Worm (Caenorhabditis elegans): ENCODE measurements around the gene coq-2.
"Not testable (repeated sequence)": the region's sequence is repeated elsewhere in the genome, so short reads cannot be mapped to it uniquely, and the experiment has no call there.

coq-2 gene

DNA sequence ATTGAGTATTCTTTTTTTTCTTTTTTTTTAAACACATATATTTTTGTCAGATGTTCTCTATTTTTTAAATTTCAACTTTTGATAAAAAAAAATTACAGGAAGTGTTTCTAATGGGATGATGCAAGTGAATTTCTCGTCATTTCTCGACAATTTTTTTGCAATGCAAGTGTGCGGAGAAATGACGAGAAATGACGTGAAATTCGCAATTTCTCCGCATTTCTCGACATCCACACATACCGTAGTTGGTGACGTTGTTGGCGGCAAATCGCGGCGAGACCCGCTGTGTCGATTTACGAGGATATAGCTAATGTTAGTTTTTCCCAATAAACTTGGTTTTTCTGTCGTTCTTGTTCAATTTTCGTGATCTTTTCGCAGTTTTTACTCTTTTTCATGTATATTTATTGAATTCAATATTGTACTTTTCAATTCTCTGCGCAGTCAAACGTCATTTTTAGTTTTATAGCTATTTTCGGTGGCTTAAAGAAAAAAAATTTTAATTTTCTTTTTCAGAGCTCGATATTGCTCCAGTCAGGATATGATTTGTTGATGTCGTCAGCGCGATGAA is 46.3 kb downstream of the coq-2 start, which contains the start of gene F31E3.6:
Gene F31E3.6 (plus strand): TSS at position 93 of the 565 bp plus-strand sequence.
- not testable (repeated sequence) for TF ChIP-seq dao-5, him-1, W03F9.2 (tag; optimal IDR thresholded peaks at IDR 0.05)

DNA sequence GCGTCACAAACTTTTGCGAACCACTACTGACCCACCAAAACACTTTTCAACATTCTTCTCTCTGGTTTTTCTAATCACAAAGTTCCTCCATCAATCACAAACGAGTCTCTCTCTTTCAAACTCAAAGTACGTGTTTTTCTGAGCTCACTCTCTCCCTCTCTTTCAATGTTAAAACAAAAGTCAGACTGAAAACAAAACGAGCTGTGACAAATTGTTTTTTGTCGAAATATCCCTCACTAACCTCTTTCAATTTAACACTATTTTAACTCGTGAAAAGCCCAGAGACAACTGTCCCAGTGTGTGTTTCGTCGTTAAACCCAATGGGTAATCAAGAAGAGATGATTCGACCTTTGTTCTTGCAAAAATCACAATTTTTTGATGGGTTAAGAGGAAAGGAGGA is 52.3 kb downstream of the coq-2 start:
- no peak for TF ChIP-seq dao-5 (tag; optimal IDR thresholded peaks at IDR 0.05)
- TF ChIP-seq him-1 (tag; optimal IDR thresholded peaks at IDR 0.05) = no peak
- no peak for TF ChIP-seq W03F9.2 (tag; optimal IDR thresholded peaks at IDR 0.05)

Data from whole organism, L4/young adult.